Worm (Caenorhabditis elegans) whole organism, late embryonic: Measurements from ENCODE around the gene H38K22.9.

ENCODE experiments used
- C08G9.2 ChIP-seq: sonication (generic microtip); optimal IDR thresholded peaks from 2 replicates; lab custom pipeline; 2016; ENCODE audit warnings: mild to moderate bottlenecking, missing genetic modification characterization, moderate library complexity, missing compliant biosample characterization
- F13H6.1 ChIP-seq: sonication (generic microtip); optimal IDR thresholded peaks from 2 replicates; lab custom pipeline; 2016; ENCODE audit warnings: missing genetic modification characterization, missing compliant biosample characterization
- K02D7.2 ChIP-seq: sonication (generic microtip); optimal IDR thresholded peaks from 2 replicates; lab custom pipeline; 2017; ENCODE audit warnings: mild to moderate bottlenecking, missing genetic modification characterization, missing compliant biosample characterization
- ama-1 ChIP-seq: fragments of 150-350 bp; optimal IDR thresholded peaks from 2 replicates; lab custom pipeline; 2014
- ceh-14 ChIP-seq: sonication (generic microtip); optimal IDR thresholded peaks from 2 replicates; lab custom pipeline; 2016; ENCODE audit warnings: missing genotype, missing genetic modification characterization, missing compliant biosample characterization
- ceh-18 ChIP-seq: sonication (generic microtip); optimal IDR thresholded peaks from 2 replicates; lab custom pipeline; 2016; ENCODE audit warnings: missing genetic modification characterization, missing compliant biosample characterization
- ceh-19 ChIP-seq: fragments of 200-800 bp; sonication (Bioruptor generic); optimal IDR thresholded peaks from 2 replicates; lab custom pipeline; 2018; ENCODE audit warnings: mild to moderate bottlenecking, missing genetic modification characterization, missing compliant biosample characterization
- ceh-2 ChIP-seq: sonication (generic microtip); optimal IDR thresholded peaks from 2 replicates; lab custom pipeline; 2016; ENCODE audit warnings: missing genotype, missing genetic modification characterization, missing compliant biosample characterization
- ceh-30 ChIP-seq: fragments of 150-350 bp; optimal IDR thresholded peaks from 2 replicates; lab custom pipeline; 2014; ENCODE audit warnings: missing biosample characterization, missing genetic modification characterization
- ceh-31 ChIP-seq: sonication (generic microtip); optimal IDR thresholded peaks from 2 replicates; lab custom pipeline; 2016; ENCODE audit warnings: missing genetic modification characterization, missing compliant biosample characterization
- ceh-34 ChIP-seq: sonication (generic microtip); optimal IDR thresholded peaks from 2 replicates; lab custom pipeline; 2016; ENCODE audit warnings: mild to moderate bottlenecking, missing genetic modification characterization, missing compliant biosample characterization
- ceh-45 ChIP-seq: fragments of 200-800 bp; sonication (Bioruptor generic); IDR thresholded peaks from 2 replicates; pipeline ENCODE4 v1.3.6; 2022; ENCODE audit warnings: missing genetic modification reagents, missing genetic modification characterization, missing compliant biosample characterization
- ceh-48 ChIP-seq: sonication (generic microtip); optimal IDR thresholded peaks from 2 replicates; lab custom pipeline; 2016; ENCODE audit warnings: missing genetic modification characterization, inconsistent platforms, missing compliant biosample characterization
- ceh-6 ChIP-seq: fragments of 200-800 bp; sonication (Bioruptor generic); optimal IDR thresholded peaks from 2 replicates; lab custom pipeline; 2018; ENCODE audit warnings: mild to moderate bottlenecking, missing genetic modification characterization, missing compliant biosample characterization
- che-1 ChIP-seq: sonication (generic microtip); optimal IDR thresholded peaks from 2 replicates; lab custom pipeline; 2016; ENCODE audit warnings: mild to moderate bottlenecking, missing genetic modification characterization, missing compliant biosample characterization
- dmd-4 ChIP-seq: sonication (generic microtip); optimal IDR thresholded peaks from 2 replicates; lab custom pipeline; 2016; ENCODE audit warnings: borderline replicate concordance, missing genetic modification characterization, missing compliant biosample characterization
- dve-1 ChIP-seq: sonication (generic microtip); optimal IDR thresholded peaks from 2 replicates; lab custom pipeline; 2017; ENCODE audit warnings: antibody characterized with exemption, mild to moderate bottlenecking, missing genetic modification characterization, missing compliant biosample characterization
- elt-2 ChIP-seq: sonication (generic microtip); optimal IDR thresholded peaks from 2 replicates; lab custom pipeline; 2016; ENCODE audit warnings: missing genetic modification reagents, missing genetic modification characterization, missing compliant biosample characterization
- gmeb-2 ChIP-seq: sonication (generic microtip); optimal IDR thresholded peaks from 2 replicates; lab custom pipeline; 2016; ENCODE audit warnings: missing genetic modification characterization, inconsistent platforms, missing compliant biosample characterization
- hlh-13 ChIP-seq: fragments of 200-800 bp; sonication (Bioruptor generic); optimal IDR thresholded peaks from 2 replicates; lab custom pipeline; 2018; ENCODE audit warnings: mild to moderate bottlenecking, missing genetic modification characterization, missing compliant biosample characterization
- hlh-15 ChIP-seq: sonication (generic microtip); optimal IDR thresholded peaks from 2 replicates; lab custom pipeline; 2016; ENCODE audit warnings: missing genetic modification characterization, missing compliant biosample characterization
- hlh-30 ChIP-seq: sonication (generic microtip); optimal IDR thresholded peaks from 2 replicates; lab custom pipeline; 2017; ENCODE audit warnings: antibody characterized with exemption, missing genetic modification characterization, missing compliant biosample characterization; ENCODE audit not compliant: insufficient read depth
- lim-6 ChIP-seq: sonication (generic microtip); optimal IDR thresholded peaks from 2 replicates; lab custom pipeline; 2016; ENCODE audit warnings: missing genetic modification characterization, missing compliant biosample characterization
- mec-3 ChIP-seq: sonication (generic microtip); optimal IDR thresholded peaks from 2 replicates; lab custom pipeline; 2016; ENCODE audit warnings: borderline replicate concordance, missing genetic modification characterization, missing compliant biosample characterization
- nfya-1 ChIP-seq: sonication (generic microtip); optimal IDR thresholded peaks from 2 replicates; lab custom pipeline; 2017; ENCODE audit warnings: missing genetic modification characterization, mild to moderate bottlenecking, missing compliant biosample characterization, antibody characterized with exemption, moderate library complexity
- nhr-232 ChIP-seq: sonication (generic microtip); optimal IDR thresholded peaks from 2 replicates; lab custom pipeline; 2016; ENCODE audit warnings: missing genetic modification characterization, missing compliant biosample characterization
- npax-4 ChIP-seq: sonication (generic microtip); optimal IDR thresholded peaks from 2 replicates; lab custom pipeline; 2016; ENCODE audit warnings: missing genetic modification characterization, missing compliant biosample characterization
- pag-3 ChIP-seq: sonication (generic microtip); optimal IDR thresholded peaks from 2 replicates; lab custom pipeline; 2016; ENCODE audit warnings: missing compliant biosample characterization, missing genetic modification characterization, borderline replicate concordance
- pat-9 ChIP-seq: fragments of 200-800 bp; sonication (Bioruptor generic); optimal IDR thresholded peaks from 2 replicates; lab custom pipeline; 2018; ENCODE audit warnings: mild to moderate bottlenecking, missing genetic modification characterization, moderate library complexity, missing compliant biosample characterization
- pax-1 ChIP-seq: fragments of 150-350 bp; optimal IDR thresholded peaks from 2 replicates; lab custom pipeline; 2014; ENCODE audit warnings: missing biosample characterization, missing genetic modification characterization
- pha-4 ChIP-seq: fragments of 150-350 bp; optimal IDR thresholded peaks from 2 replicates; lab custom pipeline; 2018; ENCODE audit warnings: missing biosample characterization, missing genetic modification reagents, missing genetic modification characterization
- rnt-1 ChIP-seq: sonication (generic microtip); optimal IDR thresholded peaks from 2 replicates; lab custom pipeline; 2016; ENCODE audit warnings: missing genetic modification characterization, missing compliant biosample characterization
- sox-2 ChIP-seq: fragments of 200-800 bp; sonication (Bioruptor generic); IDR thresholded peaks from 2 replicates; pipeline ENCODE4 v1.3.6; 2022; ENCODE audit warnings: missing genetic modification reagents, missing genetic modification characterization, missing compliant biosample characterization
- sox-4 ChIP-seq: sonication (generic microtip); optimal IDR thresholded peaks from 2 replicates; lab custom pipeline; 2017; ENCODE audit warnings: mild to moderate bottlenecking, missing genetic modification characterization, inconsistent platforms, missing compliant biosample characterization
- syd-9 ChIP-seq: sonication (generic microtip); optimal IDR thresholded peaks from 2 replicates; lab custom pipeline; 2016; ENCODE audit warnings: mild to moderate bottlenecking, missing genetic modification characterization, moderate library complexity, missing compliant biosample characterization
- tbx-2 ChIP-seq: sonication (generic microtip); optimal IDR thresholded peaks from 2 replicates; lab custom pipeline; 2016; ENCODE audit warnings: missing genetic modification characterization, missing compliant biosample characterization
- ttx-3 ChIP-seq: sonication (generic microtip); optimal IDR thresholded peaks from 2 replicates; lab custom pipeline; 2016; ENCODE audit warnings: missing genetic modification reagents, missing genetic modification characterization, missing compliant biosample characterization
- unc-3 ChIP-seq, 2 experiments: fragments of 200-800 bp in 1 of 2; sonication (Bioruptor generic) in 1 of 2; sonication (generic microtip) in 1 of 2; conservative IDR thresholded peaks in 1 of 2; optimal IDR thresholded peaks in 1 of 2; 2 replicates each; pipeline versions ENCODE4 v1.3.6 to Lab custom; 2016 to 2022; ENCODE audit warnings: missing compliant biosample characterization in 2 of 2, missing genetic modification characterization in 2 of 2, missing genetic modification reagents in 1 of 2
- unc-42 ChIP-seq: sonication (generic microtip); optimal IDR thresholded peaks from 2 replicates; lab custom pipeline; 2016; ENCODE audit warnings: missing genotype, missing genetic modification characterization, missing compliant biosample characterization
- unc-55 ChIP-seq: sonication (generic microtip); optimal IDR thresholded peaks from 2 replicates; lab custom pipeline; 2017; ENCODE audit warnings: missing biosample characterization, missing genetic modification reagents, missing genetic modification characterization
- unc-86 ChIP-seq: sonication (generic microtip); optimal IDR thresholded peaks from 2 replicates; lab custom pipeline; 2016; ENCODE audit warnings: missing genetic modification characterization, missing compliant biosample characterization
- zip-5 ChIP-seq: sonication (generic microtip); optimal IDR thresholded peaks from 2 replicates; lab custom pipeline; 2016; ENCODE audit warnings: missing genetic modification characterization, missing compliant biosample characterization

H38K22.9 gene

ce11 chrIII:4302293-4302692 is 21.7 kb upstream of the H38K22.9 start, which contains the start of gene R10E4.9:
TSS of gene R10E4.9 (minus strand) at chrIII:4302393.
- TF ChIP-seq ceh-30 (tag; lab: Kevin White, UChicago) (no peak), tbx-2 (no peak), hlh-13 (no peak), gmeb-2 (tag; lab: Kevin White, UChicago) (no peak), sox-4 (tag; lab: Kevin White, UChicago) (no peak), zip-5 (tag; lab: Kevin White, UChicago) (no peak), npax-4 (tag; lab: Kevin White, UChicago) (no peak), dmd-4 (tag; lab: Kevin White, UChicago) (no peak), sox-2 (no peak), ceh-2 (tag; lab: Kevin White, UChicago) (no peak), syd-9 (tag; lab: Kevin White, UChicago) (no peak), ttx-3 (tag; lab: Kevin White, UChicago) (no peak), pat-9 (no peak)
- TF ChIP-seq, all 69 proteins: peak for 0

- TF ChIP-seq K02D7.2 (tag; lab: Kevin White, UChicago) (no peak), hlh-15 (tag; lab: Kevin White, UChicago) (no peak), lim-6 (tag; lab: Kevin White, UChicago) (no peak), ceh-19 (GFP tag; lab: Kevin White, UChicago) (no peak), rnt-1 (tag; lab: Kevin White, UChicago) (no peak), unc-42 (tag; lab: Kevin White, UChicago) (no peak), ceh-31 (tag; lab: Kevin White, UChicago) (no peak), nhr-232 (tag; lab: Kevin White, UChicago) (no peak), ama-1 (lab: Kevin White, UChicago) (no peak), ceh-48 (tag; lab: Kevin White, UChicago) (no peak), C08G9.2 (tag; lab: Kevin White, UChicago) (no peak), nfya-1 (no peak)
Observed at ce11 chrIII:4302780-4303179, 21.2 kb upstream of the H38K22.9 start.

- TF ChIP-seq unc-3 (GFP tag; conservative IDR thresholded peaks at IDR 0.05; lab: Robert Waterston, UW) (no peak), unc-3 (tag; optimal IDR thresholded peaks at IDR 0.05; lab: Kevin White, UChicago) (no peak), che-1 (tag; lab: Kevin White, UChicago) (no peak), pag-3 (tag; lab: Kevin White, UChicago) (no peak), F13H6.1 (tag; lab: Kevin White, UChicago) (no peak), ceh-19 (GFP tag; lab: Kevin White, UChicago) (no peak), ceh-6 (no peak), sox-4 (tag; lab: Kevin White, UChicago) (no peak), unc-86 (tag; lab: Kevin White, UChicago) (no peak)
Observed at ce11 chrIII:4309303-4309702, 14.7 kb upstream of the H38K22.9 start.

DNA sequence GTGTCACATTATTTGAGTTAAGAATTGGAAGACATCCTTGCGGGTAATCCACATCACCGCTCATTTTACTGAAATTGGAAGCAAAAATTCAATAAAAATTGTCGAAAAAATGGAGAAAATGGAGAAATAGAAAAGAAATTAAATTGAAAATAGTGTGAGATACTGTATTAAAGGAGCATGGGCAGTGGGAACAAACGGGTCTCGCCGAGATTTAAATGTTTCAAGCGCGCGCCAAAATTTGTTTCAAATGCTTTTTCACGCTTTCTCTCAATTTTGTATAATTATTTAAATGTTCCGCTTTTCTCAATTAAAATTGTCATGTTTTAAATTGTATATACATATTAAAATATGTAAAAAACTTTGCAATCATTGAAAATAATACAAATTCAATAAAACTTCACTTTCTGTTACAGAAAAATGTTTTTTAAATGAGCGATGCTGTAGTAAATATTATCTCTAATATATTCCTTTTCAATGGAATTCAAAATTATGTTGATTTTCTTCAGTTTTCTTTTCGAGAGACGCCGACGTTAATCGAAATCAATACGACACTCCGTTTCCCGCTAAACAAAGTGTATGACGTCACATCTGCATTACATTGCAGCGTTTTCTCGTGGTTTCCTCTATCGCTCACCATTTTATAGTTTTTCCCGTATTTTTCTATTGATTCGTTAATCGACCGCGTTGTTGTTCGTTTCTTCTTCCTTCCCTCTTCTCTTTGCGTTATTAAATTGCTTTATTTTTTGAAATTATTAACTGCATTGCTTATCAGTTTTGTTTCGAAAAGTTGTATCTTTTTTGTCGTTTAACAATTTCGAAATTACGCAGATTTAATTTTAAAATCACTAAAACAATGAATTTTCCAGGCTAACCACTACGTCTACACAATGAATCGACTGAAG is 10.6 kb upstream of the H38K22.9 start, which contains the start of the genes evl-14 and dcn-1:
evl-14 (minus strand) TSS at position 68 of the 902 bp plus-strand sequence.
dcn-1 (plus strand) TSS at position 852 of the 902 bp plus-strand sequence.
- TF ChIP-seq dve-1 (no peak), ama-1 (lab: Kevin White, UChicago) (no peak), ceh-45 (no peak), ceh-30 (tag; lab: Kevin White, UChicago) (peak; percentile 12), ceh-18 (tag; lab: Kevin White, UChicago) (no peak), elt-2 (tag; lab: Kevin White, UChicago) (peak; percentile 32), hlh-30 (tag; lab: Kevin White, UChicago) (peak; percentile 63), sox-2 (no peak), unc-42 (tag; lab: Kevin White, UChicago) (no peak), ceh-2 (tag; lab: Kevin White, UChicago) (no peak), hlh-13 (no peak), tbx-2 (peak; percentile 15), pag-3 (tag; lab: Kevin White, UChicago) (no peak), ceh-34 (tag; lab: Kevin White, UChicago) (no peak), ceh-48 (tag; lab: Kevin White, UChicago) (peak; percentile 63), dmd-4 (tag; lab: Kevin White, UChicago) (no peak), unc-55 (peak; percentile 58), nhr-232 (tag; lab: Kevin White, UChicago) (no peak), mec-3 (tag; lab: Kevin White, UChicago) (no peak), hlh-15 (tag; lab: Kevin White, UChicago) (no peak), ceh-31 (tag; lab: Kevin White, UChicago) (peak; percentile 58), ceh-14 (no peak), zip-5 (tag; lab: Kevin White, UChicago) (no peak), pha-4 (tag; lab: Kevin White, UChicago) (no peak), pax-1 (peak; percentile 67), nfya-1 (peak; percentile 27)
